Fruit fly (Drosophila melanogaster): ENCODE data around the gene CG3402.

DNA sequence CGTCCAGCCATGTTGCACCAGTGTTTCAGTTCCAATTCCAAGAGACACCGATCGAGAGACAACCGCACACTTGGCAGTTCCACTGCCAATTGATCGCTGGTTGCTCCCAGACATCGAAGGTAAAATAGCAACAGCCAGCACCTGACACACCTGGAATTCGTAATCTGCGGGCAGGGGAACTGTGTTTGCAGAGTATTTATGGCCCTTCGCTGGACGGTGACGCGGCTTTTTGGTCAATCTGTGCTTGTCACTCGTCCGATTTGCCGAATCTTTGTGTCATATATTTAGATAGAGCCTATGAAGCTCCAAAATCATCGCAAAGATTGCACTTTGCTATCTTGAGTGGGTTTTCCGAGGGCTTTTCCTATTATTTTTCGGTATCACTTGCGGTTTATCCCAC, 35.2 kb upstream of the CG3402 start, which contains the start of gene hiro:
- TF ChIP-seq Pif1B (GFP tag; optimal IDR thresholded peaks at IDR 0.05), result no peak
- TF ChIP-seq EcR (GFP tag; optimal IDR thresholded peaks at IDR 0.05), result no peak
- TF ChIP-seq CG10348 (GFP tag; IDR thresholded peaks at IDR 0.05), result no peak
- no peak for TF ChIP-seq CG13204 (GFP tag; optimal IDR thresholded peaks at IDR 0.05)
- no peak for TF ChIP-seq CG32121 (GFP tag; IDR thresholded peaks at IDR 0.05)
- TF ChIP-seq CG8301 (tag; optimal IDR thresholded peaks at IDR 0.05), result no peak
- TF ChIP-seq gl (tag; optimal IDR thresholded peaks at IDR 0.05), result no peak
- no peak for TF ChIP-seq CG4496 (GFP tag; IDR thresholded peaks at IDR 0.05)
- no peak for TF ChIP-seq CG17806 (tag; optimal IDR thresholded peaks at IDR 0.05)
- no peak for TF ChIP-seq CG34367 (tag; optimal IDR thresholded peaks at IDR 0.05)
- no peak for TF ChIP-seq CG8159 (tag; optimal IDR thresholded peaks at IDR 0.05)
- TF ChIP-seq fd96Ca (GFP tag; IDR thresholded peaks at IDR 0.05), result no peak
- no peak for TF ChIP-seq Snoo (tag; optimal IDR thresholded peaks at IDR 0.05)
